Worm (Caenorhabditis elegans): ENCODE data around the gene fbxb-9.
"Not testable (repeated sequence)": the region's sequence is repeated elsewhere in the genome, so short reads cannot be mapped to it uniquely, and the experiment has no call there.

DNA sequence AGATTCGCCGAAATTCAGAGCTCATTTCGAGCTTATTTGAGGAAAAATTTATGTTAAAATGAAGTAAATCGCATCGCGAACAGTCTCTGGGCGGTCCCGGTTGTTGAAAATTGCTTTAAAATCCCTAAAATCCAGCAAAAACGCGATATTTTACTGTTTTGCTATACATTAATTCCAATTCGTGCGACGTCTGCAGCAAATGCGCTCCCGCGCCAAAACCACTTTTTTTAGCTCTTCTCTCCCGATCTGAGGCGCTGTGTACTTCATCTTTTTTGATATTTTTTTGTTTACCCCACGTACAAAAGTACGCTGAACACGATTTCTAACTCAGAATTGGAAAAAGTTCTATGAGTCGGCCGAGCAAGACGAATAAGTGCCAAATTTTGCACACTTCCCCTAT is 36.6 kb upstream of the fbxb-9 start, which contains the start of gene R07H5.16:
- TF ChIP-seq F13H6.1 (tag; optimal IDR thresholded peaks at IDR 0.05); unc-55 (GFP tag; optimal IDR thresholded peaks at IDR 0.05); hlh-15 (tag; optimal IDR thresholded peaks at IDR 0.05); zip-5 (tag; optimal IDR thresholded peaks at IDR 0.05); dmd-4 (tag; optimal IDR thresholded peaks at IDR 0.05; ENCODE audit: borderline replicate concordance); pha-4 (tag; optimal IDR thresholded peaks at IDR 0.05); ref-2 (tag; optimal IDR thresholded peaks at IDR 0.05); ztf-16 (tag; optimal IDR thresholded peaks at IDR 0.05); tbx-2 (tag; optimal IDR thresholded peaks at IDR 0.05); ama-1 (optimal IDR thresholded peaks at IDR 0.05); dve-1 (tag; optimal IDR thresholded peaks at IDR 0.05); pqm-1 (tag; optimal IDR thresholded peaks at IDR 0.05); elt-2 (tag; optimal IDR thresholded peaks at IDR 0.05); fkh-10 (GFP tag; optimal IDR thresholded peaks at IDR 0.05): not testable (repeated sequence)

Measured in whole organism, late embryonic.